Fruit fly (Drosophila melanogaster): ENCODE data around the gene CG3942.

- TF ChIP-seq psq (optimal IDR thresholded peaks at IDR 0.05) (no peak), pan (optimal IDR thresholded peaks at IDR 0.05) (no peak), CG8478 (optimal IDR thresholded peaks at IDR 0.05) (no peak), EcR (GFP tag; optimal IDR thresholded peaks at IDR 0.05) (no peak)
These were observed 36.7 kb downstream of the CG3942 start for dm6 chr3R:12290466-12291237.

Data from whole organism.